Worm (Caenorhabditis elegans): ENCODE data around the gene mpst-1.

DNA sequence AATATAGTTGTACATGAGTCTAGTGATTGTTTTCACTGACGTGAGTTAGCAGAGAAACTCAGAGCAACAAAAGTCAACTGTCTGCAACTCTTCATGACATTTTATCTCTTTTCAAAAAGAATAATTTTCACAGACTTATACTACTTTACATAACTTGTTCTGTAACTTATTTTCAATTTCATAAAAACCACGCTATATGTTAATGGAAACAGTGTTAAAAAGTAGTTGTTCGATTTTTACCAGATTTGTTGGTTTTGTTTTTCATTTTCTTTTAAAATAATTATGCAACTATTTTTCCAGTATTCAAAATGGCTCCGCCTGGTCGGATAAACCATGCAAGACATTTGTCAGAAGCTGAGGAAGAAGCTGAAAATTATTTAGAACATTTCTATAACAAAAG is 48.2 kb upstream of the mpst-1 start, which contains the start of gene sulp-4:
- TF ChIP-seq nhr-11 (tag; optimal IDR thresholded peaks at IDR 0.05) (no peak), nhr-237 (tag; optimal IDR thresholded peaks at IDR 0.05) (no peak), aly-2 (tag; optimal IDR thresholded peaks at IDR 0.05) (no peak)

All from whole organism, L2 larva.